Worm (Caenorhabditis elegans) whole organism, early embryonic: ENCODE data around the gene Y113G7A.12.

Experiments used
- B0310.2 ChIP-seq: sonication (generic microtip); optimal IDR thresholded peaks from 2 replicates; lab custom pipeline; 2016; ENCODE audit warnings: mild to moderate bottlenecking, missing genetic modification characterization, missing compliant biosample characterization
- F13C5.2 ChIP-seq: sonication (generic microtip); optimal IDR thresholded peaks from 2 replicates; lab custom pipeline; 2017; ENCODE audit warnings: mild to moderate bottlenecking, missing genetic modification characterization, inconsistent platforms, missing compliant biosample characterization
- aly-1 ChIP-seq: sonication (generic microtip); optimal IDR thresholded peaks from 2 replicates; lab custom pipeline; 2016; ENCODE audit warnings: missing genetic modification characterization, missing compliant biosample characterization
- ama-1 ChIP-seq: fragments of 150-350 bp; optimal IDR thresholded peaks from 2 replicates; lab custom pipeline; 2014
- ceh-13 ChIP-seq: fragments of 200-800 bp; sonication (Bioruptor generic); optimal IDR thresholded peaks from 2 replicates; lab custom pipeline; 2018; ENCODE audit warnings: mild to moderate bottlenecking, missing genetic modification characterization, missing compliant biosample characterization
- ceh-36 ChIP-seq: sonication (generic microtip); optimal IDR thresholded peaks from 2 replicates; lab custom pipeline; 2016; ENCODE audit warnings: missing genetic modification characterization, inconsistent platforms, missing compliant biosample characterization
- ets-7 ChIP-seq: sonication (generic microtip); optimal IDR thresholded peaks from 2 replicates; lab custom pipeline; 2016; ENCODE audit warnings: missing genotype, missing genetic modification characterization, missing compliant biosample characterization
- flt-1 ChIP-seq: fragments of 200-800 bp; sonication (Bioruptor generic); IDR thresholded peaks from 2 replicates; pipeline ENCODE4 v1.3.6; 2022; ENCODE audit warnings: missing genetic modification characterization, missing compliant biosample characterization
- hmbx-1 ChIP-seq: sonication (generic microtip); optimal IDR thresholded peaks from 2 replicates; lab custom pipeline; 2016; ENCODE audit warnings: mild to moderate bottlenecking, missing genetic modification characterization, missing compliant biosample characterization
- hmg-4 ChIP-seq: fragments of 200-800 bp; sonication (Bioruptor generic); optimal IDR thresholded peaks from 2 replicates; lab custom pipeline; 2018; ENCODE audit warnings: mild to moderate bottlenecking, missing genetic modification characterization, missing compliant biosample characterization
- hnd-1 ChIP-seq: sonication (generic microtip); optimal IDR thresholded peaks from 2 replicates; lab custom pipeline; 2016; ENCODE audit warnings: missing genetic modification characterization, missing compliant biosample characterization
- pes-1 ChIP-seq: fragments of 200-800 bp; sonication (Bioruptor generic); IDR thresholded peaks from 2 replicates; pipeline ENCODE4 v1.3.6; 2022; ENCODE audit warnings: missing genetic modification reagents, missing genetic modification characterization, missing compliant biosample characterization
- scrt-1 ChIP-seq: fragments of 200-800 bp; sonication (Bioruptor generic); IDR thresholded peaks from 2 replicates; pipeline ENCODE4 v1.3.6; 2022; ENCODE audit warnings: missing genetic modification characterization, missing compliant biosample characterization
- sea-1 ChIP-seq: fragments of 200-800 bp; sonication (Bioruptor generic); conservative IDR thresholded peaks from 2 replicates; pipeline ENCODE4 v1.3.6; 2022; ENCODE audit warnings: missing genetic modification characterization, missing compliant biosample characterization
- tbx-11 ChIP-seq: fragments of 200-800 bp; sonication (Bioruptor generic); IDR thresholded peaks from 2 replicates; pipeline ENCODE4 v1.3.6; 2022; ENCODE audit warnings: missing genetic modification characterization, missing compliant biosample characterization
- tbx-37 ChIP-seq: fragments of 200-800 bp; sonication (Bioruptor generic); conservative IDR thresholded peaks from 2 replicates; pipeline ENCODE4 v1.3.6; 2022; ENCODE audit warnings: missing genetic modification reagents, missing genetic modification characterization, missing compliant biosample characterization
- tra-4 ChIP-seq: sonication (generic microtip); optimal IDR thresholded peaks from 2 replicates; lab custom pipeline; 2017; ENCODE audit warnings: missing genetic modification characterization, missing compliant biosample characterization

Gene Y113G7A.12

ce11 chrV:20138407-20139044, 3.9 kb upstream of the Y113G7A.12 start, which contains the start of gene Y113G7A.14:
Y113G7A.14 (minus strand) TSS chrV:20138457.
- TF ChIP-seq aly-1 (tag; lab: Kevin White, UChicago) (no peak), flt-1 (GFP tag; lab: Robert Waterston, UW) (no peak), B0310.2 (no peak), hnd-1 (tag; lab: Kevin White, UChicago) (no peak), sea-1 (GFP tag; lab: Robert Waterston, UW) (no peak), scrt-1 (GFP tag; lab: Robert Waterston, UW) (no peak), hmg-4 (no peak)

- TF ChIP-seq flt-1 (GFP tag; lab: Robert Waterston, UW) (no peak), ceh-13 (GFP tag; lab: Kevin White, UChicago) (no peak), aly-1 (tag; lab: Kevin White, UChicago) (no peak), B0310.2 (no peak), tbx-37 (GFP tag; lab: Robert Waterston, UW) (no peak), hnd-1 (tag; lab: Kevin White, UChicago) (no peak), ceh-36 (tag; lab: Kevin White, UChicago) (no peak), ama-1 (no peak), hmbx-1 (tag; lab: Kevin White, UChicago) (no peak), scrt-1 (GFP tag; lab: Robert Waterston, UW) (no peak), tbx-11 (GFP tag; lab: Robert Waterston, UW) (no peak), hmg-4 (no peak), sea-1 (GFP tag; lab: Robert Waterston, UW) (no peak), ets-7 (tag; lab: Kevin White, UChicago) (no peak), F13C5.2 (tag; lab: Kevin White, UChicago) (no peak)
Measured at ce11 chrV:20143711-20144110, 1.3 kb downstream of the Y113G7A.12 start.

ce11 chrV:20147662-20148245, 5.4 kb downstream of the Y113G7A.12 start, which contains the start of gene Y113G7A.13:
Y113G7A.13 (plus strand) TSS chrV:20148195.
- no peak for TF ChIP-seq tbx-11 (GFP tag; lab: Robert Waterston, UW)
- no peak for TF ChIP-seq sea-1 (GFP tag; lab: Robert Waterston, UW)

ce11 chrV:20151432-20151831, 9.0 kb downstream of the Y113G7A.12 start, which contains the start of gene F19B2.7:
F19B2.7 (plus strand) TSS chrV:20151732.
- no peak for TF ChIP-seq hmg-4
- TF ChIP-seq B0310.2: no peak
- TF ChIP-seq scrt-1 (GFP tag; lab: Robert Waterston, UW): no peak
- no peak for TF ChIP-seq tbx-11 (GFP tag; lab: Robert Waterston, UW)
- TF ChIP-seq tra-4: no peak
- TF ChIP-seq ama-1: no peak
- no peak for TF ChIP-seq hnd-1 (tag; lab: Kevin White, UChicago)
- TF ChIP-seq hmbx-1 (tag; lab: Kevin White, UChicago): no peak
- no peak for TF ChIP-seq pes-1 (GFP tag; lab: Robert Waterston, UW)

- TF ChIP-seq ceh-36 (tag; lab: Kevin White, UChicago): no peak
- TF ChIP-seq scrt-1 (GFP tag; lab: Robert Waterston, UW): no peak
- no peak for TF ChIP-seq B0310.2
- no peak for TF ChIP-seq hmg-4
- no peak for TF ChIP-seq tbx-37 (GFP tag; lab: Robert Waterston, UW)
- no peak for TF ChIP-seq hnd-1 (tag; lab: Kevin White, UChicago)
- no peak for TF ChIP-seq ets-7 (tag; lab: Kevin White, UChicago)
- no peak for TF ChIP-seq tbx-11 (GFP tag; lab: Robert Waterston, UW)
- no peak for TF ChIP-seq hmbx-1 (tag; lab: Kevin White, UChicago)
- no peak for TF ChIP-seq pes-1 (GFP tag; lab: Robert Waterston, UW)
- TF ChIP-seq flt-1 (GFP tag; lab: Robert Waterston, UW): no peak
- no peak for TF ChIP-seq ceh-13 (GFP tag; lab: Kevin White, UChicago)
- TF ChIP-seq sea-1 (GFP tag; lab: Robert Waterston, UW): no peak
- TF ChIP-seq tra-4: no peak
- no peak for TF ChIP-seq F13C5.2 (tag; lab: Kevin White, UChicago)
Measured at ce11 chrV:20151855-20152254, 9.5 kb downstream of the Y113G7A.12 start.

- no peak for TF ChIP-seq ets-7 (tag; lab: Kevin White, UChicago)
- TF ChIP-seq flt-1 (GFP tag; lab: Robert Waterston, UW): no peak
- no peak for TF ChIP-seq tbx-37 (GFP tag; lab: Robert Waterston, UW)
- TF ChIP-seq scrt-1 (GFP tag; lab: Robert Waterston, UW): no peak
- TF ChIP-seq sea-1 (GFP tag; lab: Robert Waterston, UW): no peak
- TF ChIP-seq ceh-13 (GFP tag; lab: Kevin White, UChicago): no peak
- no peak for TF ChIP-seq F13C5.2 (tag; lab: Kevin White, UChicago)
- no peak for TF ChIP-seq hmbx-1 (tag; lab: Kevin White, UChicago)
- TF ChIP-seq hnd-1 (tag; lab: Kevin White, UChicago): no peak
- no peak for TF ChIP-seq ceh-36 (tag; lab: Kevin White, UChicago)
- no peak for TF ChIP-seq hmg-4
- TF ChIP-seq ama-1: no peak
- no peak for TF ChIP-seq B0310.2
- TF ChIP-seq aly-1 (tag; lab: Kevin White, UChicago): no peak
- no peak for TF ChIP-seq tra-4
Measured at ce11 chrV:20158223-20158622, 15.8 kb downstream of the Y113G7A.12 start, which contains the start of gene F19B2.6. F19B2.6 (plus strand) TSS chrV:20158523.

ce11 chrV:20161781-20162289, 19.4 kb downstream of the Y113G7A.12 start:
- no peak for TF ChIP-seq ama-1
- no peak for TF ChIP-seq flt-1 (GFP tag; lab: Robert Waterston, UW)
- no peak for TF ChIP-seq hmg-4
- no peak for TF ChIP-seq sea-1 (GFP tag; lab: Robert Waterston, UW)
- TF ChIP-seq ceh-13 (GFP tag; lab: Kevin White, UChicago): no peak
- TF ChIP-seq B0310.2: no peak
- TF ChIP-seq tbx-37 (GFP tag; lab: Robert Waterston, UW): no peak
- TF ChIP-seq F13C5.2 (tag; lab: Kevin White, UChicago): no peak
- TF ChIP-seq scrt-1 (GFP tag; lab: Robert Waterston, UW): no peak
